Worm (Caenorhabditis elegans) whole organism, L3 larva: Measurements from ENCODE around the gene ell-1.
A peak's percentile ranks its signal among the peaks of the same experiment; 100 is the strongest.

Source experiments
- R02D3.7 ChIP-seq: fragments of 150-350 bp; optimal IDR thresholded peaks from 2 replicates; lab custom pipeline; 2014; ENCODE audit warnings: missing biosample characterization, missing genetic modification characterization
- ZK546.5 ChIP-seq: sonication (generic microtip); optimal IDR thresholded peaks from 2 replicates; lab custom pipeline; 2017; ENCODE audit warnings: missing biosample characterization, missing genetic modification characterization
- aly-2 ChIP-seq: fragments of 150-350 bp; optimal IDR thresholded peaks from 2 replicates; lab custom pipeline; 2014; ENCODE audit warnings: missing biosample characterization, missing genetic modification characterization
- ama-1 ChIP-seq: fragments of 150-350 bp; optimal IDR thresholded peaks from 2 replicates; lab custom pipeline; 2018
- ceh-16 ChIP-seq: sonication (generic microtip); optimal IDR thresholded peaks from 2 replicates; lab custom pipeline; 2017; ENCODE audit warnings: missing biosample characterization, missing genetic modification characterization
- ceh-28 ChIP-seq: fragments of 150-350 bp; optimal IDR thresholded peaks from 2 replicates; lab custom pipeline; 2014; ENCODE audit warnings: missing biosample characterization, missing genetic modification reagents, missing genetic modification characterization
- ceh-82 ChIP-seq: fragments of 150-350 bp; optimal IDR thresholded peaks from 2 replicates; lab custom pipeline; 2014; ENCODE audit warnings: missing biosample characterization, missing genetic modification characterization
- ceh-9 ChIP-seq: sonication (generic microtip); optimal IDR thresholded peaks from 2 replicates; lab custom pipeline; 2018; ENCODE audit warnings: missing biosample characterization, missing genetic modification characterization
- elt-2 ChIP-seq: sonication (generic microtip); optimal IDR thresholded peaks from 2 replicates; lab custom pipeline; 2016; ENCODE audit warnings: missing genetic modification reagents, mild to moderate bottlenecking, missing genetic modification characterization, missing compliant biosample characterization
- elt-3 ChIP-seq, 3 experiments: fragments of 150-350 bp in 1 of 3; sonication (generic microtip) in 2 of 3; optimal IDR thresholded peaks; 2 replicates in 2 of 3; 4 replicates in 1 of 3; lab custom pipeline; 2014 to 2017; ENCODE audit warnings: missing biosample characterization in 3 of 3, missing genetic modification characterization in 3 of 3
- fkh-10 ChIP-seq: sonication (generic microtip); optimal IDR thresholded peaks from 2 replicates; lab custom pipeline; 2017; ENCODE audit warnings: missing biosample characterization, missing genetic modification reagents, missing genetic modification characterization
- fkh-2 ChIP-seq: fragments of 150-350 bp; optimal IDR thresholded peaks from 2 replicates; lab custom pipeline; 2014; ENCODE audit warnings: missing biosample characterization, missing genetic modification reagents, missing genetic modification characterization
- lin-15B ChIP-seq: fragments of 150-350 bp; optimal IDR thresholded peaks from 2 replicates; lab custom pipeline; 2014; ENCODE audit warnings: missing biosample characterization, missing genetic modification characterization
- lin-39 ChIP-seq: fragments of 150-350 bp; optimal IDR thresholded peaks from 2 replicates; lab custom pipeline; 2018; ENCODE audit warnings: missing biosample characterization, missing genetic modification reagents, missing genetic modification characterization
- nfya-1 ChIP-seq: sonication (generic microtip); optimal IDR thresholded peaks from 2 replicates; lab custom pipeline; 2017; ENCODE audit warnings: missing genetic modification characterization, mild to moderate bottlenecking, missing compliant biosample characterization, antibody characterized with exemption, moderate library complexity; ENCODE audit not compliant: insufficient read depth
- nhr-12 ChIP-seq: fragments of 150-350 bp; optimal IDR thresholded peaks from 2 replicates; lab custom pipeline; 2014; ENCODE audit warnings: missing biosample characterization, missing genetic modification characterization
- nhr-23 ChIP-seq: fragments of 150-350 bp; optimal IDR thresholded peaks from 2 replicates; lab custom pipeline; 2014; ENCODE audit warnings: missing biosample characterization, missing genetic modification reagents, missing genetic modification characterization
- nhr-25 ChIP-seq: sonication (generic microtip); optimal IDR thresholded peaks from 2 replicates; lab custom pipeline; 2017; ENCODE audit warnings: missing biosample characterization, missing genetic modification characterization
- nhr-28 ChIP-seq: fragments of 150-350 bp; optimal IDR thresholded peaks from 2 replicates; lab custom pipeline; 2014; ENCODE audit warnings: missing biosample characterization, missing genetic modification characterization
- nhr-43 ChIP-seq: sonication (generic microtip); optimal IDR thresholded peaks from 2 replicates; lab custom pipeline; 2016; ENCODE audit warnings: mild to moderate bottlenecking, missing genetic modification characterization, missing compliant biosample characterization; ENCODE audit not compliant: poor library complexity, severe bottlenecking
- nhr-77 ChIP-seq: fragments of 150-350 bp; optimal IDR thresholded peaks from 2 replicates; lab custom pipeline; 2014; ENCODE audit warnings: missing biosample characterization, missing genetic modification characterization
- pha-4 ChIP-seq: fragments of 150-350 bp; optimal IDR thresholded peaks from 2 replicates; lab custom pipeline; 2014; ENCODE audit warnings: missing biosample characterization, missing genetic modification reagents, missing genetic modification characterization
- pqm-1 ChIP-seq: fragments of 150-350 bp; optimal IDR thresholded peaks from 2 replicates; lab custom pipeline; 2017; ENCODE audit warnings: missing biosample characterization, missing genetic modification characterization, inconsistent platforms
- snpc-4 ChIP-seq: fragments of 150-350 bp; optimal IDR thresholded peaks from 2 replicates; lab custom pipeline; 2014; ENCODE audit warnings: missing biosample characterization, missing genetic modification characterization

Gene ell-1

DNA sequence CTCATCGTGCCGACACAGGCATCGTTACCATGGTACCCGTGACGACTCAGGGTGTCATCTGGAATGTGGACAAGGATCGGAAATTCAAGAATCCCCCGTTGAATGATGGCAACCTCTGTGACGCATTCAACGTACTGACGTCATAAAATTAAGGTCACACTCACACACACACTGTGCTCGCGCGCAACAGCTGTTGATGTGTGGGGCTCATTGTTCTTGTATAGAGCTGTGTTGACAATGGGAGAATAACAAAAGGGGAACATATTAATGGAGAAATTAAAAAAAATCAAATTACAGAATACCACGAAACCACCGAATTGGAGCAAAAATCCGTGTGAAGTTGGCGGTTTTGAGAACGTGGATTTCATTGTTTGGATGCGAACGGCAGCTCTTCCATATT is 54.1 kb downstream of the ell-1 start:
- TF ChIP-seq pha-4 (tag; lab: Kevin White, UChicago) (peak; percentile 8), ama-1 (no peak)
- TF ChIP-seq, all 47 proteins: peak for 1

ce11 chrIV:4449439-4449838 is 55.2 kb downstream of the ell-1 start, which contains the start of gene R08C7.12:
Gene R08C7.12, plus strand, starts transcription at chrIV:4449739.
- TF ChIP-seq nhr-23 (tag; lab: Kevin White, UChicago) (no peak), lin-15B (tag; lab: Kevin White, UChicago) (no peak)

- no peak for TF ChIP-seq ceh-9 (tag; lab: Kevin White, UChicago)
- peak; percentile 88 for TF ChIP-seq pqm-1 (tag; lab: Kevin White, UChicago)
- TF ChIP-seq elt-2 (tag; lab: Kevin White, UChicago): peak; percentile 86
- TF ChIP-seq nhr-23 (tag; lab: Kevin White, UChicago): peak; percentile 5
- TF ChIP-seq ceh-82 (tag; lab: Kevin White, UChicago): no peak
- peak; percentile 57 for TF ChIP-seq nhr-43 (tag; lab: Kevin White, UChicago)
- peak; percentile 38 for TF ChIP-seq pha-4 (tag; lab: Kevin White, UChicago)
- peak; percentile 13 for TF ChIP-seq ama-1
Observed at ce11 chrIV:4449843-4450242, 55.6 kb downstream of the ell-1 start.

- peak; percentile 6 for TF ChIP-seq nhr-23 (tag; lab: Kevin White, UChicago)
- no peak for TF ChIP-seq fkh-10 (GFP tag; lab: Kevin White, UChicago)
Observed at ce11 chrIV:4451576-4451975, 57.4 kb downstream of the ell-1 start, which contains the start of gene R08C7.1. Gene R08C7.1, plus strand, starts transcription at chrIV:4451876.

DNA sequence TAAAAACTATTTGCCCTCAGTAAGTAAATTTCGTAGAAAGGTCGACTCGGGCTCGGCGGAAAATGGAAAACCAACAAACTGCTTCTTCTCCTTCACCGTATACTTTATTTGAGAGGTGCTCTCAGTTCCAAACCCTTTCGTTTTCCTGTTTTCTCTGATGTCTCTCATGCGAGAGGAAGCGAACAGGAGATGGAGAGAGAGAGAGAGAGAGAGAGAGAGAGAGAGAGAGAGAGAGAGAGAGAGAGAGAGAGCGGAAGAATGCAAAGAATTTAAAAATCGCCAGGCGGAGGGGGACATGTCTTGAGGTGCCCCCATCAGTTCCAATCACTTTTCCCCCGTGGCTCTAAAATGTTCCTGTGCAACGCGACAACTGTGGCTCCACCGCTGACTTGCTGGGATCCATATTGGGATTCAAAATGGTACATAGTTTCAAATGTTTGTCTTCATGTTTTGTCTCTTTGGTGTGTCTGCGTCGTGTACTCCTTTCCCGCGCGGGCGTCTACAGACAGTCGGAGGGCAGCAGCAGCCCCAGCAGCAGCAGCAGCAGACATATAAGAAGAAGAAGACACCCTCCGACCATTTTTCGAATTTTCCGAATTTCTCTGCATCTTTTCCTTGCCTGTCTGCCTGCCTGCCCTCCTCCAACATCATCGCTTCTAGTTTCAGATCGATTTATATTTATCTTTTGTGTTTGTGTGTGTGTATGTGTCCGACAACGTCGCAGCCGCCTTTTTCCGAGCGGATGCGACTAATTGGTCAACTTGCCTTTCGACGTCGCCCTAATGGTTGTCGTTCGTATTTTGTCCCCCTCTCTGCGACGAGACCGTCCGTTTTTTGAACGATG is 60.3 kb downstream of the ell-1 start, which contains the start of gene R08C7.11:
TSS of gene R08C7.11 (minus strand) at position 608 of the 844 bp plus-strand sequence.
- TF ChIP-seq ceh-28 (peak; percentile 34), elt-3 (tag; optimal IDR thresholded peaks at IDR 0.05; lab: Kevin White, UChicago) (peak in 1 of 3 experiments; percentile 17), nhr-43 (tag; lab: Kevin White, UChicago) (peak; percentile 23), aly-2 (tag; lab: Kevin White, UChicago) (no peak), snpc-4 (tag; lab: Kevin White, UChicago) (peak; percentile 1), nhr-77 (tag; lab: Kevin White, UChicago) (no peak), nhr-23 (tag; lab: Kevin White, UChicago) (peak; percentile 68), R02D3.7 (tag; lab: Kevin White, UChicago) (no peak), lin-39 (tag; lab: Kevin White, UChicago) (peak; percentile 31), elt-2 (tag; lab: Kevin White, UChicago) (peak; percentile 14), pha-4 (tag; lab: Kevin White, UChicago) (peak; percentile 67), nhr-25 (tag; lab: Kevin White, UChicago) (peak; percentile 78), nfya-1 (tag; lab: Kevin White, UChicago) (peak; percentile 33)

- no peak for TF ChIP-seq ceh-82 (tag; lab: Kevin White, UChicago)
Observed at ce11 chrIV:4456658-4457057, 62.4 kb downstream of the ell-1 start.

DNA sequence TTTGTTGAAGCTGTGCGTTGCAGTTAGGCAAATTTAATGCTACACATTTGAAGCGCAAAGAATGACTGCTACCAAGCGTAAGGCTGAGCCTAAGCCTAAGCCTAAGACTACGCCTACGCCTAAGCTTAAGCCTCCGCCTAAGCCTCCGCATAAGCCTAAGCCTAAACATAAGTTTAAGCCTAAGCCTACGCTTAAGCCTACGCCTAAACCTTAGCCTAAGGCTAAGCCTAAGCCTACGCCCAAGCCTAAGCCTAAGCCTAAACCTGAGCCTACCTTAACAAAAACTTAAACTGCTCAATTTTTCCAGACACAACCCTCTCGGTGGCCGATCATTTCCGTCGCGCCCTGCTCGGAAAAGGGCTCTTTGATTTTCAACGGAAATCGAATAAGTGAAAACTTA is 65.1 kb downstream of the ell-1 start:
- TF ChIP-seq ZK546.5 (tag; lab: Kevin White, UChicago): no peak
- no peak for TF ChIP-seq fkh-2 (tag; lab: Kevin White, UChicago)
- no peak for TF ChIP-seq ceh-82 (tag; lab: Kevin White, UChicago)
- TF ChIP-seq aly-2 (tag; lab: Kevin White, UChicago): no peak
- no peak for TF ChIP-seq nhr-25 (tag; lab: Kevin White, UChicago)
- no peak for TF ChIP-seq nhr-12 (tag; lab: Kevin White, UChicago)
- TF ChIP-seq ceh-16 (tag; lab: Kevin White, UChicago): no peak
- no peak for TF ChIP-seq nhr-28
- no peak for TF ChIP-seq lin-15B (tag; lab: Kevin White, UChicago)
- TF ChIP-seq, all 47 proteins: peak for 0
